Worm (Caenorhabditis elegans) whole organism, late embryonic: ENCODE measurements around the gene Y45F10C.4.
A peak's percentile ranks its signal among the peaks of the same experiment; 100 is the strongest.

Experiments
- C08G9.2 ChIP-seq: sonication (generic microtip); optimal IDR thresholded peaks from 2 replicates; lab custom pipeline; 2016; ENCODE audit warnings: mild to moderate bottlenecking, missing genetic modification characterization, moderate library complexity, missing compliant biosample characterization
- C38D4.7 ChIP-seq: fragments of 200-800 bp; sonication (Bioruptor generic); optimal IDR thresholded peaks from 2 replicates; lab custom pipeline; 2018; ENCODE audit warnings: mild to moderate bottlenecking, missing genetic modification characterization, moderate library complexity, missing compliant biosample characterization
- F13H6.1 ChIP-seq: sonication (generic microtip); optimal IDR thresholded peaks from 2 replicates; lab custom pipeline; 2016; ENCODE audit warnings: missing genetic modification characterization, missing compliant biosample characterization
- K09A11.1 ChIP-seq: sonication (generic microtip); optimal IDR thresholded peaks from 2 replicates; lab custom pipeline; 2017; ENCODE audit warnings: antibody characterized with exemption, mild to moderate bottlenecking, missing genetic modification characterization, missing compliant biosample characterization; ENCODE audit not compliant: insufficient read depth
- Y22D7AL.16 ChIP-seq: sonication (generic microtip); optimal IDR thresholded peaks from 2 replicates; lab custom pipeline; 2016; ENCODE audit warnings: missing genetic modification characterization, missing compliant biosample characterization
- ceh-22 ChIP-seq: sonication (generic microtip); optimal IDR thresholded peaks from 2 replicates; lab custom pipeline; 2017; ENCODE audit warnings: missing biosample characterization, missing genetic modification characterization
- ceh-31 ChIP-seq: sonication (generic microtip); optimal IDR thresholded peaks from 2 replicates; lab custom pipeline; 2016; ENCODE audit warnings: missing genetic modification characterization, missing compliant biosample characterization
- ceh-45 ChIP-seq: fragments of 200-800 bp; sonication (Bioruptor generic); IDR thresholded peaks from 2 replicates; pipeline ENCODE4 v1.3.6; 2022; ENCODE audit warnings: missing genetic modification reagents, missing genetic modification characterization, missing compliant biosample characterization
- ceh-6 ChIP-seq: fragments of 200-800 bp; sonication (Bioruptor generic); optimal IDR thresholded peaks from 2 replicates; lab custom pipeline; 2018; ENCODE audit warnings: mild to moderate bottlenecking, missing genetic modification characterization, missing compliant biosample characterization
- dmd-4 ChIP-seq: sonication (generic microtip); optimal IDR thresholded peaks from 2 replicates; lab custom pipeline; 2016; ENCODE audit warnings: borderline replicate concordance, missing genetic modification characterization, missing compliant biosample characterization
- eyg-1 ChIP-seq: sonication (generic microtip); optimal IDR thresholded peaks from 2 replicates; lab custom pipeline; 2016; ENCODE audit warnings: missing genotype, missing genetic modification characterization, missing compliant biosample characterization
- fax-1 ChIP-seq: sonication (generic microtip); optimal IDR thresholded peaks from 2 replicates; lab custom pipeline; 2016; ENCODE audit warnings: missing genotype, missing genetic modification characterization, missing compliant biosample characterization
- hlh-13 ChIP-seq: fragments of 200-800 bp; sonication (Bioruptor generic); optimal IDR thresholded peaks from 2 replicates; lab custom pipeline; 2018; ENCODE audit warnings: mild to moderate bottlenecking, missing genetic modification characterization, missing compliant biosample characterization
- hlh-15 ChIP-seq: sonication (generic microtip); optimal IDR thresholded peaks from 2 replicates; lab custom pipeline; 2016; ENCODE audit warnings: missing genetic modification characterization, missing compliant biosample characterization
- hlh-6 ChIP-seq: sonication (generic microtip); optimal IDR thresholded peaks from 2 replicates; lab custom pipeline; 2016; ENCODE audit warnings: missing genotype, missing genetic modification characterization, missing compliant biosample characterization
- hlh-8 ChIP-seq: sonication (generic microtip); optimal IDR thresholded peaks from 2 replicates; lab custom pipeline; 2016; ENCODE audit warnings: missing genotype, missing genetic modification characterization, missing compliant biosample characterization
- lin-11 ChIP-seq: fragments of 200-800 bp; sonication (Bioruptor generic); optimal IDR thresholded peaks from 2 replicates; lab custom pipeline; 2018; ENCODE audit warnings: mild to moderate bottlenecking, missing genetic modification characterization, missing compliant biosample characterization
- nfya-1 ChIP-seq: sonication (generic microtip); optimal IDR thresholded peaks from 2 replicates; lab custom pipeline; 2017; ENCODE audit warnings: missing genetic modification characterization, mild to moderate bottlenecking, missing compliant biosample characterization, antibody characterized with exemption, moderate library complexity
- pag-3 ChIP-seq: sonication (generic microtip); optimal IDR thresholded peaks from 2 replicates; lab custom pipeline; 2016; ENCODE audit warnings: missing compliant biosample characterization, missing genetic modification characterization, borderline replicate concordance
- pat-9 ChIP-seq: fragments of 200-800 bp; sonication (Bioruptor generic); optimal IDR thresholded peaks from 2 replicates; lab custom pipeline; 2018; ENCODE audit warnings: mild to moderate bottlenecking, missing genetic modification characterization, moderate library complexity, missing compliant biosample characterization
- pax-1 ChIP-seq: fragments of 150-350 bp; optimal IDR thresholded peaks from 2 replicates; lab custom pipeline; 2014; ENCODE audit warnings: missing biosample characterization, missing genetic modification characterization
- pha-2 ChIP-seq: sonication (generic microtip); optimal IDR thresholded peaks from 2 replicates; lab custom pipeline; 2017; ENCODE audit warnings: mild to moderate bottlenecking, missing genetic modification characterization, missing compliant biosample characterization
- pha-4 ChIP-seq: fragments of 150-350 bp; optimal IDR thresholded peaks from 2 replicates; lab custom pipeline; 2018; ENCODE audit warnings: missing biosample characterization, missing genetic modification reagents, missing genetic modification characterization
- pqm-1 ChIP-seq: sonication (generic microtip); optimal IDR thresholded peaks from 2 replicates; lab custom pipeline; 2016; ENCODE audit warnings: missing genetic modification characterization, missing compliant biosample characterization
- pros-1 ChIP-seq: fragments of 150-350 bp; optimal IDR thresholded peaks from 2 replicates; lab custom pipeline; 2014; ENCODE audit warnings: missing biosample characterization, missing genetic modification reagents, missing genetic modification characterization
- ref-2 ChIP-seq: sonication (generic microtip); optimal IDR thresholded peaks from 2 replicates; lab custom pipeline; 2016; ENCODE audit warnings: missing genetic modification characterization, missing compliant biosample characterization
- rnt-1 ChIP-seq: sonication (generic microtip); optimal IDR thresholded peaks from 2 replicates; lab custom pipeline; 2016; ENCODE audit warnings: missing genetic modification characterization, missing compliant biosample characterization
- sox-4 ChIP-seq: sonication (generic microtip); optimal IDR thresholded peaks from 2 replicates; lab custom pipeline; 2017; ENCODE audit warnings: mild to moderate bottlenecking, missing genetic modification characterization, inconsistent platforms, missing compliant biosample characterization
- syd-9 ChIP-seq: sonication (generic microtip); optimal IDR thresholded peaks from 2 replicates; lab custom pipeline; 2016; ENCODE audit warnings: mild to moderate bottlenecking, missing genetic modification characterization, moderate library complexity, missing compliant biosample characterization
- tbx-2 ChIP-seq: sonication (generic microtip); optimal IDR thresholded peaks from 2 replicates; lab custom pipeline; 2016; ENCODE audit warnings: missing genetic modification characterization, missing compliant biosample characterization
- tbx-7 ChIP-seq: sonication (generic microtip); optimal IDR thresholded peaks from 2 replicates; lab custom pipeline; 2016; ENCODE audit warnings: missing genotype, missing genetic modification characterization, missing compliant biosample characterization
- ttx-3 ChIP-seq: sonication (generic microtip); optimal IDR thresholded peaks from 2 replicates; lab custom pipeline; 2016; ENCODE audit warnings: missing genetic modification reagents, missing genetic modification characterization, missing compliant biosample characterization
- unc-3 ChIP-seq, 2 experiments: fragments of 200-800 bp in 1 of 2; sonication (Bioruptor generic) in 1 of 2; sonication (generic microtip) in 1 of 2; conservative IDR thresholded peaks in 1 of 2; optimal IDR thresholded peaks in 1 of 2; 2 replicates each; pipeline versions ENCODE4 v1.3.6 to Lab custom; 2016 to 2022; ENCODE audit warnings: missing compliant biosample characterization in 2 of 2, missing genetic modification characterization in 2 of 2, missing genetic modification reagents in 1 of 2
- unc-55 ChIP-seq: sonication (generic microtip); optimal IDR thresholded peaks from 2 replicates; lab custom pipeline; 2017; ENCODE audit warnings: missing biosample characterization, missing genetic modification reagents, missing genetic modification characterization
- ztf-16 ChIP-seq: sonication (generic microtip); optimal IDR thresholded peaks from 2 replicates; lab custom pipeline; 2017; ENCODE audit warnings: missing genetic modification characterization, missing compliant biosample characterization

Gene Y45F10C.4

DNA sequence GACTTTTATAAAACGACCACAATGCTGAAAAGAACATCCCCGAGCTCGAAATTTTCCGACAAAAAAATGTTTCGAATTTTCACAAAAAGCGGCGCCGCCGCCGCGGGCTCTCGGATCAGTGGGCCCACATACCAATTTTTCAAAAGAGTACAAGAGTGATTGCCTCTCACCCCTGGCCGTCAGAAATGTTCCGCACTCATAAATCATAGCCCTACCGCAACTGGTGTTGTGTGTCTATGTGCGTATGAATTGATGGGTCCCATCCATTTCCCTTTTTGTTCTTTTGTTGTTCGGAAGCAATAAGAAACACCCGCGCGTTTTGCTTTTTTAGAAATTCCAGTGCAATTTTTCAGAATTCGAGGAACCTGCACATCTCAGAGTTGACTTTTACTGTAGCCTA is 30.6 kb upstream of the Y45F10C.4 start:
- TF ChIP-seq unc-55 = peak; percentile 92
- TF ChIP-seq hlh-13 = no peak

DNA sequence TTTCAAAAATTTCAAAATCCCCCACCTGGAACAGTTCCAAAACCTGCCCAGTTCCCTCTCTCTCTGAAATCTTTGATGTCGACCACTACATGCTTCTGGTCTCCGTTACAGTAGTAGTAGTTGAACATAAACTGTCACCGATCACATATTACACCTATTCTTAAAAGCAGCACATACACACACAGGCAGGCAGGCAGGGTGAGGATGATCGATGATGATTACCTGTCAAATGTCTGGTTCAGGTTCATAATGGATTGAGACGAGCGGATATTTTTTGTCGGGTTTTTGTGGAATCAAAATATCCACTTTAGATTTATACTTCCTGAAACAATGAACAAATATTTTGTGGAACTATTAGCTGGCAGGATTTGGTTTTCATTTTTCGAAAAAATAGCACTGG is 30.0 kb upstream of the Y45F10C.4 start:
- TF ChIP-seq unc-3 (GFP tag; conservative IDR thresholded peaks at IDR 0.05; lab: Robert Waterston, UW) (no peak), unc-3 (tag; optimal IDR thresholded peaks at IDR 0.05; lab: Kevin White, UChicago) (no peak), unc-55 (peak; percentile 98), lin-11 (tag; lab: Kevin White, UChicago) (no peak), ceh-45 (GFP tag; lab: Robert Waterston, UW) (no peak)

DNA sequence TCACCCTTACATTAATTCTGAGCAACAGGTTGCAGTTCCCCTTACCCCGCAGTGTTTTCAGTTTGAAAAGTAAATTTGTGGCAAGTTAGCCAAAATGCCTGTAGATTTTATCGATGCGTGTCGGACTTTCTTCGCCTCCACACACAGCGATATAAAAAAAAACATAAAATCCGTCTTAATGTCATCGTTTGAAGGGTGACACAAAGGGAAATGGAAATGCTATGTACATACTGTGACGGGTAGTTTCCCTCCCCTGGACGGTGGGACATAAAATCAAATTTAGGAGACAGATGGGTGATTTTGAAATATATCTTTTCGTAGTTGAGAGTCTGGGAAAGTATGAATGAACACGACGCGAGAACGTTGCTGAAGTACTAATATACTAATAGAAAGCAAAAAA is 28.5 kb upstream of the Y45F10C.4 start:
- TF ChIP-seq ceh-22 (tag; lab: Kevin White, UChicago) (no peak), pat-9 (no peak), hlh-15 (tag; lab: Kevin White, UChicago) (no peak), pag-3 (no peak), pqm-1 (no peak), Y22D7AL.16 (tag; lab: Kevin White, UChicago) (no peak), hlh-13 (no peak), hlh-6 (tag; lab: Kevin White, UChicago) (no peak), sox-4 (tag; lab: Kevin White, UChicago) (no peak), ztf-16 (no peak), ceh-6 (no peak), tbx-2 (tag; lab: Kevin White, UChicago) (no peak), C38D4.7 (GFP tag; lab: Kevin White, UChicago) (no peak), C08G9.2 (tag; lab: Kevin White, UChicago) (no peak), ceh-31 (tag; lab: Kevin White, UChicago) (no peak), rnt-1 (tag; lab: Kevin White, UChicago) (no peak), nfya-1 (no peak), dmd-4 (tag; lab: Kevin White, UChicago) (no peak), pax-1 (no peak)

DNA sequence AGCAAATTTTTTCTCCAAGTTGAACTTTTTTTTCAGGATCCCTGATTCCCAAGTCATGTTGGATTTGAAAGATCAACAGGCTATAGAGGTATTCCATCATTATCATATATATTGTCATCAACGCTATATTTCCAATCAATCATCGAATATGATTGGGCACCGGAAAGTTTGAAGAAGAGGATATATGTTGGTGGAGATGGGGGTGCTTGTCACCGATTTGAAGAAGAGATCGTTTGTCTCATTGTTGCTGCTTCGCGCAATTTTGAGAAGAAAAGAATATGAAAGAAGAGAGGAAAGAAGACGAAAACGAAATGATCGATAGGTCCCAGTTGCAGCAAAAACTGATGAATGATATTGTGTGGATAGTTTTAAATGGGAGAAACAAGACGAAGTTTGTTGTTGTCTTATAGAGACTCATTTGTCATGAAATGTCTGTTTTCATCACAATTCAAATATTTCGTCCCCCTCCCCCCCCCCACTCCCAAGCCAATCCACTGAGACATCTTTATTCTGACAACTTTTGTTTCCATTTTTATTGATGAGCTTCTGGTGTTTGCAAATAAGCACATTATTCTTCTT is 25.4 kb upstream of the Y45F10C.4 start, which contains the start of gene T23G4.2:
Gene T23G4.2, minus strand, starts transcription at position 255 of the 579 bp plus-strand sequence.
- no peak for TF ChIP-seq eyg-1 (tag; lab: Kevin White, UChicago)
- TF ChIP-seq unc-55 = peak; percentile 92

DNA sequence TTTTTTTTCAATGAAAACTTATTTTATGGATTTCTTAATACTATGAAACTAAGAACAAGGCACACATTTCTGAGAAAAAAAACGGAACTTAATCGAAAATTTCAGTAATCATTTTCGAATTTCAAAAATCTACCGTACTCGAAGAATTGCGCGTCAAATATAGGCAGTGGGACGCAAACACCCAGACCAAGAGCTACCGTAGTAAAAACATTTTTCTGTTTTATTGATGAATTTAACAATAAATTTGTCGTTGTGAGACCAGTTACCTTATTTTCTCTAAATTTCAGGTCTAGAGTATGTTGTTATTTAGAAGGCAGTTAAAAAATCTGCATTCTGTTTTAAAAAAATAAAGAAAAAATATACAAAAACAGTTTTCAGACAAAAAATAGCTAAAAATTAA is 23.6 kb upstream of the Y45F10C.4 start:
- TF ChIP-seq fax-1 (tag; lab: Kevin White, UChicago) = no peak
- no peak for TF ChIP-seq pha-2 (tag; lab: Kevin White, UChicago)
- TF ChIP-seq ceh-31 (tag; lab: Kevin White, UChicago) = no peak
- TF ChIP-seq ref-2 (tag; lab: Kevin White, UChicago) = no peak
- no peak for TF ChIP-seq pros-1 (tag; lab: Kevin White, UChicago)
- no peak for TF ChIP-seq pqm-1
- TF ChIP-seq syd-9 (tag; lab: Kevin White, UChicago) = no peak
- no peak for TF ChIP-seq unc-3 (GFP tag; conservative IDR thresholded peaks at IDR 0.05; lab: Robert Waterston, UW)
- no peak for TF ChIP-seq unc-3 (tag; optimal IDR thresholded peaks at IDR 0.05; lab: Kevin White, UChicago)
- TF ChIP-seq pag-3 = no peak
- no peak for TF ChIP-seq K09A11.1 (tag; lab: Kevin White, UChicago)
- TF ChIP-seq tbx-7 (tag; lab: Kevin White, UChicago) = no peak
- TF ChIP-seq pha-4 (tag; lab: Kevin White, UChicago) = no peak
- no peak for TF ChIP-seq hlh-8 (tag; lab: Kevin White, UChicago)
- TF ChIP-seq F13H6.1 (tag; lab: Kevin White, UChicago) = no peak
- TF ChIP-seq ttx-3 (tag; lab: Kevin White, UChicago) = no peak
- no peak for TF ChIP-seq unc-55
- no peak for TF ChIP-seq ceh-45 (GFP tag; lab: Robert Waterston, UW)
